Worm (Caenorhabditis elegans) whole organism, late embryonic: Measurements from ENCODE around the gene Y54G11A.2.

Source experiments
- C08G9.2 ChIP-seq: sonication (generic microtip); optimal IDR thresholded peaks from 2 replicates; lab custom pipeline; 2016; ENCODE audit warnings: mild to moderate bottlenecking, missing genetic modification characterization, moderate library complexity, missing compliant biosample characterization
- C38D4.7 ChIP-seq: fragments of 200-800 bp; sonication (Bioruptor generic); optimal IDR thresholded peaks from 2 replicates; lab custom pipeline; 2018; ENCODE audit warnings: mild to moderate bottlenecking, missing genetic modification characterization, moderate library complexity, missing compliant biosample characterization
- K02D7.2 ChIP-seq: sonication (generic microtip); optimal IDR thresholded peaks from 2 replicates; lab custom pipeline; 2017; ENCODE audit warnings: mild to moderate bottlenecking, missing genetic modification characterization, missing compliant biosample characterization
- K09A11.1 ChIP-seq: sonication (generic microtip); optimal IDR thresholded peaks from 2 replicates; lab custom pipeline; 2017; ENCODE audit warnings: antibody characterized with exemption, mild to moderate bottlenecking, missing genetic modification characterization, missing compliant biosample characterization; ENCODE audit not compliant: insufficient read depth
- ama-1 ChIP-seq: fragments of 150-350 bp; optimal IDR thresholded peaks from 2 replicates; lab custom pipeline; 2014
- ceh-18 ChIP-seq: sonication (generic microtip); optimal IDR thresholded peaks from 2 replicates; lab custom pipeline; 2016; ENCODE audit warnings: missing genetic modification characterization, missing compliant biosample characterization
- ceh-19 ChIP-seq: fragments of 200-800 bp; sonication (Bioruptor generic); optimal IDR thresholded peaks from 2 replicates; lab custom pipeline; 2018; ENCODE audit warnings: mild to moderate bottlenecking, missing genetic modification characterization, missing compliant biosample characterization
- ceh-2 ChIP-seq: sonication (generic microtip); optimal IDR thresholded peaks from 2 replicates; lab custom pipeline; 2016; ENCODE audit warnings: missing genotype, missing genetic modification characterization, missing compliant biosample characterization
- ceh-22 ChIP-seq: sonication (generic microtip); optimal IDR thresholded peaks from 2 replicates; lab custom pipeline; 2017; ENCODE audit warnings: missing biosample characterization, missing genetic modification characterization
- ceh-24 ChIP-seq: sonication (generic microtip); optimal IDR thresholded peaks from 2 replicates; lab custom pipeline; 2016; ENCODE audit warnings: mild to moderate bottlenecking, missing genetic modification characterization, missing compliant biosample characterization
- ceh-30 ChIP-seq: fragments of 150-350 bp; optimal IDR thresholded peaks from 2 replicates; lab custom pipeline; 2014; ENCODE audit warnings: missing biosample characterization, missing genetic modification characterization
- ceh-31 ChIP-seq: sonication (generic microtip); optimal IDR thresholded peaks from 2 replicates; lab custom pipeline; 2016; ENCODE audit warnings: missing genetic modification characterization, missing compliant biosample characterization
- ceh-34 ChIP-seq: sonication (generic microtip); optimal IDR thresholded peaks from 2 replicates; lab custom pipeline; 2016; ENCODE audit warnings: mild to moderate bottlenecking, missing genetic modification characterization, missing compliant biosample characterization
- ceh-48 ChIP-seq: sonication (generic microtip); optimal IDR thresholded peaks from 2 replicates; lab custom pipeline; 2016; ENCODE audit warnings: missing genetic modification characterization, inconsistent platforms, missing compliant biosample characterization
- ceh-6 ChIP-seq: fragments of 200-800 bp; sonication (Bioruptor generic); optimal IDR thresholded peaks from 2 replicates; lab custom pipeline; 2018; ENCODE audit warnings: mild to moderate bottlenecking, missing genetic modification characterization, missing compliant biosample characterization
- che-1 ChIP-seq: sonication (generic microtip); optimal IDR thresholded peaks from 2 replicates; lab custom pipeline; 2016; ENCODE audit warnings: mild to moderate bottlenecking, missing genetic modification characterization, missing compliant biosample characterization
- dmd-4 ChIP-seq: sonication (generic microtip); optimal IDR thresholded peaks from 2 replicates; lab custom pipeline; 2016; ENCODE audit warnings: borderline replicate concordance, missing genetic modification characterization, missing compliant biosample characterization
- elt-2 ChIP-seq: sonication (generic microtip); optimal IDR thresholded peaks from 2 replicates; lab custom pipeline; 2016; ENCODE audit warnings: missing genetic modification reagents, missing genetic modification characterization, missing compliant biosample characterization
- elt-4 ChIP-seq: sonication (generic microtip); optimal IDR thresholded peaks from 2 replicates; lab custom pipeline; 2016; ENCODE audit warnings: missing genetic modification characterization, missing compliant biosample characterization
- fax-1 ChIP-seq: sonication (generic microtip); optimal IDR thresholded peaks from 2 replicates; lab custom pipeline; 2016; ENCODE audit warnings: missing genotype, missing genetic modification characterization, missing compliant biosample characterization
- fkh-10 ChIP-seq: fragments of 150-350 bp; optimal IDR thresholded peaks from 2 replicates; lab custom pipeline; 2014; ENCODE audit warnings: missing biosample characterization, missing genetic modification reagents, missing genetic modification characterization
- hlh-30 ChIP-seq: sonication (generic microtip); optimal IDR thresholded peaks from 2 replicates; lab custom pipeline; 2017; ENCODE audit warnings: antibody characterized with exemption, missing genetic modification characterization, missing compliant biosample characterization; ENCODE audit not compliant: insufficient read depth
- hlh-6 ChIP-seq: sonication (generic microtip); optimal IDR thresholded peaks from 2 replicates; lab custom pipeline; 2016; ENCODE audit warnings: missing genotype, missing genetic modification characterization, missing compliant biosample characterization
- hlh-8 ChIP-seq: sonication (generic microtip); optimal IDR thresholded peaks from 2 replicates; lab custom pipeline; 2016; ENCODE audit warnings: missing genotype, missing genetic modification characterization, missing compliant biosample characterization
- lim-6 ChIP-seq: sonication (generic microtip); optimal IDR thresholded peaks from 2 replicates; lab custom pipeline; 2016; ENCODE audit warnings: missing genetic modification characterization, missing compliant biosample characterization
- lin-11 ChIP-seq: fragments of 200-800 bp; sonication (Bioruptor generic); optimal IDR thresholded peaks from 2 replicates; lab custom pipeline; 2018; ENCODE audit warnings: mild to moderate bottlenecking, missing genetic modification characterization, missing compliant biosample characterization
- madf-2 ChIP-seq: sonication (generic microtip); optimal IDR thresholded peaks from 2 replicates; lab custom pipeline; 2017; ENCODE audit warnings: missing genetic modification characterization, missing compliant biosample characterization
- mec-3 ChIP-seq: sonication (generic microtip); optimal IDR thresholded peaks from 2 replicates; lab custom pipeline; 2016; ENCODE audit warnings: borderline replicate concordance, missing genetic modification characterization, missing compliant biosample characterization
- nfya-1 ChIP-seq: sonication (generic microtip); optimal IDR thresholded peaks from 2 replicates; lab custom pipeline; 2017; ENCODE audit warnings: missing genetic modification characterization, mild to moderate bottlenecking, missing compliant biosample characterization, antibody characterized with exemption, moderate library complexity
- nhr-11 ChIP-seq: fragments of 150-350 bp; optimal IDR thresholded peaks from 2 replicates; lab custom pipeline; 2014; ENCODE audit warnings: missing biosample characterization, missing genetic modification characterization
- odd-2 ChIP-seq: sonication (generic microtip); optimal IDR thresholded peaks from 2 replicates; lab custom pipeline; 2017; ENCODE audit warnings: antibody characterized with exemption, mild to moderate bottlenecking, missing genetic modification characterization, missing compliant biosample characterization
- pag-3 ChIP-seq: sonication (generic microtip); optimal IDR thresholded peaks from 2 replicates; lab custom pipeline; 2016; ENCODE audit warnings: missing compliant biosample characterization, missing genetic modification characterization, borderline replicate concordance
- pat-9 ChIP-seq: fragments of 200-800 bp; sonication (Bioruptor generic); optimal IDR thresholded peaks from 2 replicates; lab custom pipeline; 2018; ENCODE audit warnings: mild to moderate bottlenecking, missing genetic modification characterization, moderate library complexity, missing compliant biosample characterization
- pax-1 ChIP-seq: fragments of 150-350 bp; optimal IDR thresholded peaks from 2 replicates; lab custom pipeline; 2014; ENCODE audit warnings: missing biosample characterization, missing genetic modification characterization
- pha-4 ChIP-seq: fragments of 150-350 bp; optimal IDR thresholded peaks from 2 replicates; lab custom pipeline; 2018; ENCODE audit warnings: missing biosample characterization, missing genetic modification reagents, missing genetic modification characterization
- ref-2 ChIP-seq: sonication (generic microtip); optimal IDR thresholded peaks from 2 replicates; lab custom pipeline; 2016; ENCODE audit warnings: missing genetic modification characterization, missing compliant biosample characterization
- sdc-2 ChIP-seq: sonication (generic microtip); optimal IDR thresholded peaks from 2 replicates; lab custom pipeline; 2016; ENCODE audit warnings: missing genotype, missing genetic modification characterization, missing compliant biosample characterization
- tbx-2 ChIP-seq: sonication (generic microtip); optimal IDR thresholded peaks from 2 replicates; lab custom pipeline; 2016; ENCODE audit warnings: missing genetic modification characterization, missing compliant biosample characterization
- tbx-7 ChIP-seq: sonication (generic microtip); optimal IDR thresholded peaks from 2 replicates; lab custom pipeline; 2016; ENCODE audit warnings: missing genotype, missing genetic modification characterization, missing compliant biosample characterization
- unc-3 ChIP-seq, 2 experiments: fragments of 200-800 bp in 1 of 2; sonication (Bioruptor generic) in 1 of 2; sonication (generic microtip) in 1 of 2; conservative IDR thresholded peaks in 1 of 2; optimal IDR thresholded peaks in 1 of 2; 2 replicates each; pipeline versions ENCODE4 v1.3.6 to Lab custom; 2016 to 2022; ENCODE audit warnings: missing compliant biosample characterization in 2 of 2, missing genetic modification characterization in 2 of 2, missing genetic modification reagents in 1 of 2
- unc-42 ChIP-seq: sonication (generic microtip); optimal IDR thresholded peaks from 2 replicates; lab custom pipeline; 2016; ENCODE audit warnings: missing genotype, missing genetic modification characterization, missing compliant biosample characterization
- zip-5 ChIP-seq: sonication (generic microtip); optimal IDR thresholded peaks from 2 replicates; lab custom pipeline; 2016; ENCODE audit warnings: missing genetic modification characterization, missing compliant biosample characterization

The Y54G11A.2 gene

ce11 chrII:14247748-14248502 is 4.2 kb upstream of the Y54G11A.2 start (continued):
- TF ChIP-seq odd-2 (tag; lab: Kevin White, UChicago) (no peak), ceh-48 (tag; lab: Kevin White, UChicago) (no peak), ceh-19 (GFP tag; lab: Kevin White, UChicago) (peak; percentile 44), ceh-34 (tag; lab: Kevin White, UChicago) (peak; percentile 2), tbx-2 (tag; lab: Kevin White, UChicago) (peak; percentile 62)

ce11 chrII:14249489-14249888 is 2.7 kb upstream of the Y54G11A.2 start:
- TF ChIP-seq zip-5 (tag; lab: Kevin White, UChicago) (no peak), K09A11.1 (tag; lab: Kevin White, UChicago) (no peak), nfya-1 (tag; lab: Kevin White, UChicago) (peak; percentile 76), ceh-31 (tag; lab: Kevin White, UChicago) (peak; percentile 62), dmd-4 (tag; lab: Kevin White, UChicago) (peak; percentile 28), madf-2 (peak; percentile 99), hlh-30 (peak; percentile 66), sdc-2 (peak; percentile 30), fkh-10 (GFP tag; lab: Kevin White, UChicago) (peak; percentile 45), ceh-48 (tag; lab: Kevin White, UChicago) (peak; percentile 68), ref-2 (tag; lab: Kevin White, UChicago) (peak; percentile 14), hlh-8 (tag; lab: Kevin White, UChicago) (peak; percentile 1), unc-42 (tag; lab: Kevin White, UChicago) (peak; percentile 40), ama-1 (peak; percentile 64), ceh-34 (tag; lab: Kevin White, UChicago) (peak; percentile 49), tbx-2 (tag; lab: Kevin White, UChicago) (peak; percentile 67), ceh-19 (GFP tag; lab: Kevin White, UChicago) (peak; percentile 33), ceh-6 (GFP tag; lab: Kevin White, UChicago) (peak; percentile 8), lin-11 (peak; percentile 29), che-1 (tag; lab: Kevin White, UChicago) (no peak), mec-3 (tag; lab: Kevin White, UChicago) (peak; percentile 52), pax-1 (tag; lab: Kevin White, UChicago) (no peak), hlh-6 (tag; lab: Kevin White, UChicago) (peak; percentile 19), fax-1 (tag; lab: Kevin White, UChicago) (no peak), C38D4.7 (no peak)
- TF ChIP-seq, all 69 proteins: peak for 19

- TF ChIP-seq hlh-30 (peak; percentile 57), sdc-2 (peak; percentile 47), lim-6 (tag; lab: Kevin White, UChicago) (no peak), ref-2 (tag; lab: Kevin White, UChicago) (peak; percentile 84), pha-4 (no peak), unc-42 (tag; lab: Kevin White, UChicago) (peak; percentile 27), unc-3 (GFP tag; conservative IDR thresholded peaks at IDR 0.05; lab: Robert Waterston, UW) (peak; percentile 16; the same call in 1 of the 2 replicates), unc-3 (tag; optimal IDR thresholded peaks at IDR 0.05; lab: Kevin White, UChicago) (no peak), ceh-2 (tag; lab: Kevin White, UChicago) (peak; percentile 47), ceh-30 (tag; lab: Kevin White, UChicago) (no peak), pat-9 (tag; lab: Kevin White, UChicago) (no peak), K02D7.2 (tag; lab: Kevin White, UChicago) (no peak), madf-2 (peak; percentile 100), ceh-18 (tag; lab: Kevin White, UChicago) (peak; percentile 95), nhr-11 (no peak), tbx-7 (tag; lab: Kevin White, UChicago) (no peak), K09A11.1 (tag; lab: Kevin White, UChicago) (no peak), fax-1 (tag; lab: Kevin White, UChicago) (no peak), zip-5 (tag; lab: Kevin White, UChicago) (no peak), elt-2 (peak; percentile 37), pag-3 (tag; lab: Kevin White, UChicago) (no peak), C08G9.2 (tag; lab: Kevin White, UChicago) (no peak), che-1 (tag; lab: Kevin White, UChicago) (peak; percentile 54), ceh-22 (tag; lab: Kevin White, UChicago) (peak; percentile 74), fkh-10 (GFP tag; lab: Kevin White, UChicago) (no peak), ceh-24 (tag; lab: Kevin White, UChicago) (no peak), tbx-2 (tag; lab: Kevin White, UChicago) (peak; percentile 88), elt-4 (tag; lab: Kevin White, UChicago) (no peak)
These were observed 1.8 kb upstream of the Y54G11A.2 start, which contains the start of gene hmg-1.1 for ce11 chrII:14250147-14250965. Gene hmg-1.1 (plus strand): TSS chrII:14250695.
